Fruit fly (Drosophila melanogaster): ENCODE data around the gene CG12402.

CG12402 gene

dm6 chr3R:14095428-14095827 is 12.7 kb downstream of the CG12402 start (continued):
- TF ChIP-seq CG7357 (GFP tag; IDR thresholded peaks at IDR 0.05) (peak; percentile 26; the same call in 1 of the 3 replicates), Sox102F (GFP tag; optimal IDR thresholded peaks at IDR 0.05) (peak; percentile 77), sisA (GFP tag; IDR thresholded peaks at IDR 0.05) (peak; percentile 27), ham (GFP tag; IDR thresholded peaks at IDR 0.05) (no peak), odd (GFP tag; optimal IDR thresholded peaks at IDR 0.05) (peak; percentile 44), stc (GFP tag; IDR thresholded peaks at IDR 0.05) (peak; percentile 70), Ravus (GFP tag; IDR thresholded peaks at IDR 0.05) (no peak), Adf1 (GFP tag; IDR thresholded peaks at IDR 0.05) (0 out of 2 replicates have a peak, but pooled peaks have one; percentile 21), CG3407 (GFP tag; optimal IDR thresholded peaks at IDR 0.05) (no peak), CG12071 (GFP tag; optimal IDR thresholded peaks at IDR 0.05) (no peak), CG18619 (GFP tag; optimal IDR thresholded peaks at IDR 0.05) (peak; percentile 42), CG6765 (GFP tag; optimal IDR thresholded peaks at IDR 0.05) (no peak), CG43689 (GFP tag; IDR thresholded peaks at IDR 0.05) (no peak), CG15479 (GFP tag; optimal IDR thresholded peaks at IDR 0.05) (no peak), sim (GFP tag; IDR thresholded peaks at IDR 0.05) (no peak), CG1647 (GFP tag; optimal IDR thresholded peaks at IDR 0.05) (no peak), CG6854 (GFP tag; optimal IDR thresholded peaks at IDR 0.05) (peak; percentile 37), D19B (GFP tag; optimal IDR thresholded peaks at IDR 0.05) (no peak), ro (GFP tag; IDR thresholded peaks at IDR 0.05) (no peak), jumu (GFP tag; optimal IDR thresholded peaks at IDR 0.05) (no peak), ssp (GFP tag; IDR thresholded peaks at IDR 0.05) (peak; percentile 46; the same call in 1 of the 2 replicates), MESR4 (GFP tag; optimal IDR thresholded peaks at IDR 0.05) (no peak), ato (GFP tag; IDR thresholded peaks at IDR 0.05; ENCODE audit: partially characterized antibody) (no peak), sna (GFP tag; IDR thresholded peaks at IDR 0.05; ENCODE audit: partially characterized antibody) (no peak), ash1 (GFP tag; optimal IDR thresholded peaks at IDR 0.05) (no peak), CG17829 (tag; optimal IDR thresholded peaks at IDR 0.05) (peak; percentile 37), CG8388 (GFP tag; optimal IDR thresholded peaks at IDR 0.05) (peak; percentile 56), D19A (tag; optimal IDR thresholded peaks at IDR 0.05) (peak; percentile 42), CG8089 (GFP tag; optimal IDR thresholded peaks at IDR 0.05) (no peak), h (optimal IDR thresholded peaks at IDR 0.05) (no peak), CG34422 (GFP tag; IDR thresholded peaks at IDR 0.05) (peak; percentile 66; the same call in 1 of the 3 replicates), CG3726 (GFP tag; IDR thresholded peaks at IDR 0.05) (no peak), Lhr (GFP tag; optimal IDR thresholded peaks at IDR 0.05) (no peak), Hr51 (GFP tag; optimal IDR thresholded peaks at IDR 0.05) (peak in 1 of 2 experiments; percentile 73), CG10147 (GFP tag; optimal IDR thresholded peaks at IDR 0.05) (no peak), BEAF-32 (GFP tag; optimal IDR thresholded peaks at IDR 0.05) (peak; percentile 9), CG34224 (GFP tag; IDR thresholded peaks at IDR 0.05; ENCODE audit: partially characterized antibody) (no peak), croc (GFP tag; conservative IDR thresholded peaks at IDR 0.05) (0 out of 3 replicates have a peak, but pooled peaks have one; percentile 26), CG14965 (GFP tag; optimal IDR thresholded peaks at IDR 0.05; ENCODE audit: borderline replicate concordance) (no peak), CG4282 (GFP tag; optimal IDR thresholded peaks at IDR 0.05) (no peak), Fer2 (tag; optimal IDR thresholded peaks at IDR 0.05) (no peak), lola (GFP tag; optimal IDR thresholded peaks at IDR 0.05) (no peak), NC2β (GFP tag; optimal IDR thresholded peaks at IDR 0.05) (no peak), CG7987 (GFP tag; optimal IDR thresholded peaks at IDR 0.05) (no peak), CG3065 (GFP tag; optimal IDR thresholded peaks at IDR 0.05) (no peak), Dek (tag; optimal IDR thresholded peaks at IDR 0.05) (peak; percentile 43), otp (GFP tag; IDR thresholded peaks at IDR 0.05) (no peak), CG4617 (GFP tag; optimal IDR thresholded peaks at IDR 0.05; ENCODE audit: borderline replicate concordance) (no peak), CG6813 (GFP tag; optimal IDR thresholded peaks at IDR 0.05) (no peak), MTF-1 (GFP tag; optimal IDR thresholded peaks at IDR 0.05; ENCODE audit: borderline replicate concordance) (no peak)
